Worm (Caenorhabditis elegans) whole organism, L2 larva: ENCODE results near the gene C46C2.6.
A peak's percentile ranks its signal among the peaks of the same experiment; 100 is the strongest.

Experiments
- elt-3 ChIP-seq: sonication (generic microtip); optimal IDR thresholded peaks from 2 replicates; lab custom pipeline; 2017; ENCODE audit warnings: missing biosample characterization, missing genetic modification characterization
- nhr-237 ChIP-seq: fragments of 150-350 bp; optimal IDR thresholded peaks from 2 replicates; lab custom pipeline; 2014; ENCODE audit warnings: missing biosample characterization, missing genetic modification characterization
- snpc-4 ChIP-seq: fragments of 150-350 bp; optimal IDR thresholded peaks from 2 replicates; lab custom pipeline; 2014; ENCODE audit warnings: missing biosample characterization, missing genetic modification characterization
- unc-55 ChIP-seq: fragments of 150-350 bp; sonication (generic microtip); optimal IDR thresholded peaks from 3 replicates; lab custom pipeline; 2014; ENCODE audit warnings: missing biosample characterization, missing genetic modification reagents, missing genetic modification characterization
- zag-1 ChIP-seq: fragments of 150-350 bp; optimal IDR thresholded peaks from 2 replicates; lab custom pipeline; 2014; ENCODE audit warnings: missing biosample characterization, missing genetic modification characterization

DNA sequence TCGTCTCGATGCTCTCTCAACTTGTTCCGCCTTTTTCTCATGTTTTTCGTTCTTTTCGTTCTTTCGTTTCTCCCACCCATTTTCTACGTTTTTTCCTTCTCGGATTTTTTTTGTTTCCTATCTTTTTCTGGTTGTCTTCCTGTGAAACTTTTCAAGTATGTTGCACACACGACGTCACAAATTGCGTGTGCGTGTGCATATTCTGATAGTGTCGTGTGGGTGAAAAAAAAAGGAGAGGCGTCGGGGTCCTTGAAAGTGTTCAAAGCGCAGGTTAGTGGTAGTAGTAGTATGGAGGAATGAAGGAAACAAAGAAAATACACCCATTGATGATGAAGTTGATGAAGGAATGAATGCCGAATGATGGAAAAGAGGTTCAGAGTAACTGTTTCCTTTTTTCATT lies 42.5 kb upstream of the C46C2.6 start:
- TF ChIP-seq unc-55 (GFP tag; lab: Kevin White, UChicago) (peak; percentile 11), elt-3 (tag; lab: Kevin White, UChicago) (no peak), nhr-237 (no peak), zag-1 (no peak), snpc-4 (tag; lab: Kevin White, UChicago) (no peak)
